Fruit fly (Drosophila melanogaster): ENCODE data around the gene CG46306.

- TF ChIP-seq pan (optimal IDR thresholded peaks at IDR 0.05) = no peak
- TF ChIP-seq pan (GFP tag; optimal IDR thresholded peaks at IDR 0.05 in 1 of 2, IDR thresholded peaks at IDR 0.05 in 1 of 2) = no peak
- TF ChIP-seq otp (GFP tag; IDR thresholded peaks at IDR 0.05) = no peak
- no peak for TF ChIP-seq Atf-2 (GFP tag; optimal IDR thresholded peaks at IDR 0.05)
- no peak for TF ChIP-seq CG6791 (GFP tag; IDR thresholded peaks at IDR 0.05; ENCODE audit: partially characterized antibody)
- TF ChIP-seq pita (GFP tag; optimal IDR thresholded peaks at IDR 0.05) = no peak
- no peak for TF ChIP-seq CG12299 (tag; optimal IDR thresholded peaks at IDR 0.05)
- no peak for TF ChIP-seq CG2120 (GFP tag; optimal IDR thresholded peaks at IDR 0.05)
- TF ChIP-seq CG10979 (tag; optimal IDR thresholded peaks at IDR 0.05) = no peak
These were observed 925 bp upstream of the CG46306 start for dm6 chrX:16836091-16836799.

All from whole organism, embryonic.